Worm (Caenorhabditis elegans) whole organism, late embryonic: Measurements from ENCODE around the gene hrg-9.

Source experiments
- K02D7.2 ChIP-seq: sonication (generic microtip); optimal IDR thresholded peaks from 2 replicates; lab custom pipeline; 2017; ENCODE audit warnings: mild to moderate bottlenecking, missing genetic modification characterization, missing compliant biosample characterization
- ceh-18 ChIP-seq: sonication (generic microtip); optimal IDR thresholded peaks from 2 replicates; lab custom pipeline; 2016; ENCODE audit warnings: missing genetic modification characterization, missing compliant biosample characterization
- ceh-6 ChIP-seq: fragments of 200-800 bp; sonication (Bioruptor generic); optimal IDR thresholded peaks from 2 replicates; lab custom pipeline; 2018; ENCODE audit warnings: mild to moderate bottlenecking, missing genetic modification characterization, missing compliant biosample characterization
- ets-4 ChIP-seq: sonication (generic microtip); optimal IDR thresholded peaks from 2 replicates; lab custom pipeline; 2016; ENCODE audit warnings: missing genetic modification characterization, missing compliant biosample characterization
- hlh-13 ChIP-seq: fragments of 200-800 bp; sonication (Bioruptor generic); optimal IDR thresholded peaks from 2 replicates; lab custom pipeline; 2018; ENCODE audit warnings: mild to moderate bottlenecking, missing genetic modification characterization, missing compliant biosample characterization
- hlh-15 ChIP-seq: sonication (generic microtip); optimal IDR thresholded peaks from 2 replicates; lab custom pipeline; 2016; ENCODE audit warnings: missing genetic modification characterization, missing compliant biosample characterization
- hlh-6 ChIP-seq: sonication (generic microtip); optimal IDR thresholded peaks from 2 replicates; lab custom pipeline; 2016; ENCODE audit warnings: missing genotype, missing genetic modification characterization, missing compliant biosample characterization
- mec-3 ChIP-seq: sonication (generic microtip); optimal IDR thresholded peaks from 2 replicates; lab custom pipeline; 2016; ENCODE audit warnings: borderline replicate concordance, missing genetic modification characterization, missing compliant biosample characterization
- odd-2 ChIP-seq: sonication (generic microtip); optimal IDR thresholded peaks from 2 replicates; lab custom pipeline; 2017; ENCODE audit warnings: antibody characterized with exemption, mild to moderate bottlenecking, missing genetic modification characterization, missing compliant biosample characterization
- pat-9 ChIP-seq: fragments of 200-800 bp; sonication (Bioruptor generic); optimal IDR thresholded peaks from 2 replicates; lab custom pipeline; 2018; ENCODE audit warnings: mild to moderate bottlenecking, missing genetic modification characterization, moderate library complexity, missing compliant biosample characterization
- pha-2 ChIP-seq: sonication (generic microtip); optimal IDR thresholded peaks from 2 replicates; lab custom pipeline; 2017; ENCODE audit warnings: mild to moderate bottlenecking, missing genetic modification characterization, missing compliant biosample characterization
- sox-2 ChIP-seq: fragments of 200-800 bp; sonication (Bioruptor generic); IDR thresholded peaks from 2 replicates; pipeline ENCODE4 v1.3.6; 2022; ENCODE audit warnings: missing genetic modification reagents, missing genetic modification characterization, missing compliant biosample characterization
- sox-4 ChIP-seq: sonication (generic microtip); optimal IDR thresholded peaks from 2 replicates; lab custom pipeline; 2017; ENCODE audit warnings: mild to moderate bottlenecking, missing genetic modification characterization, inconsistent platforms, missing compliant biosample characterization
- syd-9 ChIP-seq: sonication (generic microtip); optimal IDR thresholded peaks from 2 replicates; lab custom pipeline; 2016; ENCODE audit warnings: mild to moderate bottlenecking, missing genetic modification characterization, moderate library complexity, missing compliant biosample characterization
- ttx-3 ChIP-seq: sonication (generic microtip); optimal IDR thresholded peaks from 2 replicates; lab custom pipeline; 2016; ENCODE audit warnings: missing genetic modification reagents, missing genetic modification characterization, missing compliant biosample characterization
- ztf-16 ChIP-seq: sonication (generic microtip); optimal IDR thresholded peaks from 2 replicates; lab custom pipeline; 2017; ENCODE audit warnings: missing genetic modification characterization, missing compliant biosample characterization

The hrg-9 gene

DNA sequence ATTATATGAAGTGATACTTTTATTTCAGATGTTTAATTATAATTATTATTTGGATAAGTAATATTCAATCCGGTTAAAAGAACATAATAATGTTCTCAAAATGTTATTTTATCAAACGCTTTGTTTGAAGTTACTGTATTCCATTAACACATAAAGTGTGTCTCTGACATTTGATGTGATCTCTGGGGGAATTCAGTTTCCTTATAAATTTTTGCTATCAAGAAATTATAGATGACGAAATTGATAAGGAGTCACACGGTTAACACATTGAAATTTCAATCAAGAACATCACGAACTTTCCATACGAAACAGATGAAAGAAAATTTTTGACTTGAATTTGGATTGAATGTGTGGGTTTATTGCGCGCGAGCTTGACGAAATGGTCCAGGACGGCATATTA is 41.5 kb downstream of the hrg-9 start:
- TF ChIP-seq ttx-3 (tag; lab: Kevin White, UChicago) (no peak), sox-2 (GFP tag; lab: Robert Waterston, UW) (no peak), K02D7.2 (tag; lab: Kevin White, UChicago) (no peak)

DNA sequence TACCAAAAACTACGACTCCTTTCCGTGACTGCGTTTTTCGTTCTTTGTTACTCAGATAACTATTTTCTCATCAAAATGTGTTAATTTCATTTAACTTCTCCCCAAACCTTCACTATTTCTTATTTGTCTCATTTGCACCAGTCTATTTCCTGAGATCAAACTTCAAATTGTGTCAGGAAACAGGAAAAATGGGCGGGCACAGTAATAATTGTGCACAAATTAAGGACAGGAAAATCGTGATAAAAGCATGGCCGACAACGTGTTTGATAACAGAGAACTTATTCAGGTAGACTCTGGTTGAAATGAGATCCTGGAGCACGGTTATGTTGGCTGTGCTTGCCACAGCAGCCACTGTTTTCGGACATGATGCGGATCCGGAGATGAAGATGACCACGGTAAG is 43.4 kb downstream of the hrg-9 start, which contains the start of gene lipl-1:
TSS of gene lipl-1 (plus strand) at position 282 of the 400 bp plus-strand sequence.
- TF ChIP-seq ets-4 (tag; lab: Kevin White, UChicago) (no peak), odd-2 (tag; lab: Kevin White, UChicago) (no peak), sox-4 (tag; lab: Kevin White, UChicago) (no peak), mec-3 (tag; lab: Kevin White, UChicago) (no peak), ceh-6 (GFP tag; lab: Kevin White, UChicago) (no peak), syd-9 (tag; lab: Kevin White, UChicago) (no peak), pat-9 (tag; lab: Kevin White, UChicago) (no peak), pha-2 (no peak), ztf-16 (tag; lab: Kevin White, UChicago) (no peak), hlh-13 (GFP tag; lab: Kevin White, UChicago) (no peak), hlh-15 (tag; lab: Kevin White, UChicago) (no peak), hlh-6 (tag; lab: Kevin White, UChicago) (no peak), ceh-18 (no peak)
